Fruit fly (Drosophila melanogaster): ENCODE measurements around the gene CG33290.

dm6 chr3L:21496502-21496864, 45.7 kb upstream of the CG33290 start:
- TF ChIP-seq CG11695 (GFP tag; IDR thresholded peaks at IDR 0.05) (no peak), Hmr (GFP tag; optimal IDR thresholded peaks at IDR 0.05) (no peak), maf-S (GFP tag; optimal IDR thresholded peaks at IDR 0.05) (no peak), CG8924 (tag; optimal IDR thresholded peaks at IDR 0.05) (no peak), CG2875 (GFP tag; optimal IDR thresholded peaks at IDR 0.05) (no peak), Blimp-1 (GFP tag; optimal IDR thresholded peaks at IDR 0.05) (no peak), Hand (GFP tag; optimal IDR thresholded peaks at IDR 0.05) (no peak), mam (GFP tag; optimal IDR thresholded peaks at IDR 0.05) (no peak), HLHmδ (GFP tag; optimal IDR thresholded peaks at IDR 0.05) (no peak), CG8478 (optimal IDR thresholded peaks at IDR 0.05) (no peak), dmrt11E (tag; optimal IDR thresholded peaks at IDR 0.05) (no peak), CG10321 (GFP tag; IDR thresholded peaks at IDR 0.05) (no peak), salm (tag; optimal IDR thresholded peaks at IDR 0.05) (no peak), CG13894 (tag; optimal IDR thresholded peaks at IDR 0.05) (no peak)

Measured in whole organism, embryonic.